Worm (Caenorhabditis elegans) whole organism, L1 larva: ENCODE measurements around the gene M01F1.4.

Experiments
- C04F5.9 ChIP-seq: sonication (generic microtip); optimal IDR thresholded peaks from 2 replicates; lab custom pipeline; 2016; ENCODE audit warnings: missing genetic modification characterization, missing compliant biosample characterization
- egl-27 ChIP-seq, 2 experiments: fragments of 150-350 bp in 1 of 2; sonication (generic microtip); optimal IDR thresholded peaks; 3 replicates each; lab custom pipeline; 2017 to 2018; ENCODE audit warnings: missing biosample characterization in 2 of 2, missing genetic modification characterization in 2 of 2, missing genetic modification reagents in 2 of 2
- fos-1 ChIP-seq: fragments of 150-350 bp; optimal IDR thresholded peaks from 2 replicates; lab custom pipeline; 2014; ENCODE audit warnings: missing biosample characterization, missing genetic modification characterization
- mep-1 ChIP-seq: fragments of 150-350 bp; optimal IDR thresholded peaks from 2 replicates; lab custom pipeline; 2014; ENCODE audit warnings: missing biosample characterization, missing genetic modification characterization
- nhr-76 ChIP-seq: sonication (generic microtip); optimal IDR thresholded peaks from 2 replicates; lab custom pipeline; 2017; ENCODE audit warnings: missing biosample characterization, missing genetic modification characterization
- pag-3 ChIP-seq: sonication (generic microtip); optimal IDR thresholded peaks from 2 replicates; lab custom pipeline; 2017; ENCODE audit warnings: missing genetic modification characterization, mild to moderate bottlenecking, missing compliant biosample characterization, antibody characterized with exemption, borderline replicate concordance; ENCODE audit not compliant: insufficient read depth
- tlp-1 ChIP-seq: fragments of 150-350 bp; optimal IDR thresholded peaks from 2 replicates; lab custom pipeline; 2014; ENCODE audit warnings: missing biosample characterization, missing genetic modification characterization
- unc-98 ChIP-seq: fragments of 200-800 bp; sonication (Bioruptor generic); IDR thresholded peaks from 2 replicates; pipeline ENCODE4 v1.3.6; 2022; ENCODE audit warnings: missing genetic modification characterization, missing compliant biosample characterization
- zag-1 ChIP-seq: fragments of 150-350 bp; optimal IDR thresholded peaks from 2 replicates; lab custom pipeline; 2014; ENCODE audit warnings: missing biosample characterization, missing genetic modification characterization

DNA sequence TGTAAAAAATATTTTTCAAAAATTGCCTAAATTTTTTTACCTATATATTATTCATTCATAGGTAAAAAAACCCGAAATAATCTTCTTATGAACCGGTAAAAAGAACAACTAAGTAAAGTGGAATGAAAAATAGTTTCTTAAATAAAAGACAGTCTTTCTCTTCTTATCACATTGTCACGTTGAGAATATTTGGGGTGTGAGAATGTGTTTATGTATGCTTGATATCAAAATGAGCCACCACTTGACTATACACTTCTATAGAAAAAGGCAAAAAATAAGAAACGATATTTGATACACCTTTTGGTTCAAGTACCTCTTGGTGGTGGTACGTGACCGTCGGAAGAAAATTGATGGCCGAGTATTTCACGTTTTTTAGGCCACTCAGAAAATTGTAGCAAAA is 9.7 kb upstream of the M01F1.4 start, which contains the start of gene hmit-1.3:
- TF ChIP-seq nhr-76 (tag; lab: Kevin White, UChicago) (no peak), C04F5.9 (tag; lab: Kevin White, UChicago) (no peak), zag-1 (no peak), fos-1 (no peak), egl-27 (tag; optimal IDR thresholded peaks at IDR 0.05; lab: Kevin White, UChicago) (no peak), pag-3 (tag; lab: Kevin White, UChicago) (no peak), mep-1 (tag; lab: Kevin White, UChicago) (no peak), unc-98 (GFP tag; lab: Robert Waterston, UW) (no peak), tlp-1 (tag; lab: Kevin White, UChicago) (no peak)
